Worm (Caenorhabditis elegans) whole organism, L4 larva: Measurements from ENCODE around the gene cest-17.

Experiments used
- D1046.2 ChIP-seq: fragments of 200-800 bp; sonication (Bioruptor generic); IDR thresholded peaks from 2 replicates; pipeline ENCODE4 v1.3.6; 2022; ENCODE audit warnings: missing genetic modification characterization, missing compliant biosample characterization
- F10B5.3 ChIP-seq: sonication (generic microtip); optimal IDR thresholded peaks from 2 replicates; lab custom pipeline; 2016; ENCODE audit warnings: mild to moderate bottlenecking, missing genetic modification characterization, missing compliant biosample characterization
- T20F7.1 ChIP-seq: fragments of 200-800 bp; sonication (Bioruptor generic); optimal IDR thresholded peaks from 2 replicates; lab custom pipeline; 2018; ENCODE audit warnings: mild to moderate bottlenecking, missing genetic modification characterization, missing compliant biosample characterization
- T26A8.4 ChIP-seq: fragments of 200-800 bp; sonication (Bioruptor generic); IDR thresholded peaks from 2 replicates; pipeline ENCODE4 v1.3.6; 2022; ENCODE audit warnings: missing genetic modification characterization, missing compliant biosample characterization
- Y5F2A.4 ChIP-seq: fragments of 200-800 bp; sonication (Bioruptor generic); optimal IDR thresholded peaks from 2 replicates; lab custom pipeline; 2018; ENCODE audit warnings: mild to moderate bottlenecking, missing genetic modification characterization, missing compliant biosample characterization
- Y75B8A.6 ChIP-seq: fragments of 200-800 bp; sonication (Bioruptor generic); IDR thresholded peaks from 2 replicates; pipeline ENCODE4 v1.3.6; 2022; ENCODE audit warnings: missing genetic modification reagents, missing genetic modification characterization, missing compliant biosample characterization
- aha-1 ChIP-seq: fragments of 150-350 bp; peaks from one replicate; lab custom pipeline; 2014; ENCODE audit warnings: missing biosample characterization, missing genetic modification characterization
- ama-1 ChIP-seq: fragments of 150-350 bp; optimal IDR thresholded peaks from 2 replicates; lab custom pipeline; 2014; ENCODE audit warnings: inconsistent platforms, mixed read lengths
- attf-4 ChIP-seq: sonication (generic microtip); optimal IDR thresholded peaks from 3 replicates; lab custom pipeline; 2017; ENCODE audit warnings: missing biosample characterization, missing genetic modification characterization
- ceh-20 ChIP-seq: fragments of 200-800 bp; sonication (Bioruptor generic); IDR thresholded peaks from 2 replicates; pipeline ENCODE4 v1.3.6; 2022; ENCODE audit warnings: missing genetic modification reagents, missing genetic modification characterization, missing compliant biosample characterization
- ceh-32 ChIP-seq: sonication (generic microtip); optimal IDR thresholded peaks from 2 replicates; lab custom pipeline; 2016; ENCODE audit warnings: mild to moderate bottlenecking, missing genetic modification characterization, missing compliant biosample characterization; ENCODE audit not compliant: poor library complexity
- ceh-44 ChIP-seq: fragments of 200-800 bp; sonication (Bioruptor generic); IDR thresholded peaks from 2 replicates; pipeline ENCODE4 v1.3.6; 2022; ENCODE audit warnings: missing genetic modification reagents, missing genetic modification characterization, missing compliant biosample characterization
- daf-16 ChIP-seq, 3 experiments: sonication (generic microtip); optimal IDR thresholded peaks; 2 replicates each; lab custom pipeline; 2016 to 2017; ENCODE audit warnings: missing genetic modification characterization in 3 of 3, missing genetic modification reagents in 3 of 3, mild to moderate bottlenecking in 2 of 3, missing compliant biosample characterization in 2 of 3, missing biosample characterization in 1 of 3, moderate library complexity in 1 of 3
- dmd-6 ChIP-seq: fragments of 200-800 bp; sonication (Bioruptor generic); IDR thresholded peaks from 2 replicates; pipeline ENCODE4 v1.3.6; 2022; ENCODE audit warnings: missing genetic modification reagents, missing genetic modification characterization, missing compliant biosample characterization
- dmd-8 ChIP-seq: fragments of 200-800 bp; sonication (Bioruptor generic); IDR thresholded peaks from 2 replicates; pipeline ENCODE4 v1.3.6; 2022; ENCODE audit warnings: missing genetic modification characterization, missing compliant biosample characterization
- duxl-1 ChIP-seq: sonication (generic microtip); optimal IDR thresholded peaks from 2 replicates; lab custom pipeline; 2016; ENCODE audit warnings: mild to moderate bottlenecking, missing genetic modification characterization, moderate library complexity, missing compliant biosample characterization; ENCODE audit not compliant: poor library complexity
- dve-1 ChIP-seq: sonication (generic microtip); optimal IDR thresholded peaks from 2 replicates; lab custom pipeline; 2017; ENCODE audit warnings: antibody characterized with exemption, mild to moderate bottlenecking, missing genetic modification characterization, missing compliant biosample characterization; ENCODE audit not compliant: insufficient read depth
- fos-1 ChIP-seq: fragments of 150-350 bp; optimal IDR thresholded peaks from 2 replicates; lab custom pipeline; 2014; ENCODE audit warnings: missing biosample characterization, missing genetic modification characterization
- hlh-11 ChIP-seq: fragments of 200-800 bp; sonication (Bioruptor generic); optimal IDR thresholded peaks from 2 replicates; lab custom pipeline; 2018; ENCODE audit warnings: mild to moderate bottlenecking, missing genetic modification characterization, missing compliant biosample characterization
- hlh-30 ChIP-seq: sonication (generic microtip); optimal IDR thresholded peaks from 2 replicates; lab custom pipeline; 2017; ENCODE audit warnings: antibody characterized with exemption, mild to moderate bottlenecking, missing genetic modification characterization, missing compliant biosample characterization; ENCODE audit not compliant: insufficient read depth
- hmg-1.1 ChIP-seq: fragments of 200-800 bp; sonication (Bioruptor generic); IDR thresholded peaks from 2 replicates; pipeline ENCODE4 v1.3.6; 2022; ENCODE audit warnings: missing genetic modification reagents, missing genetic modification characterization, missing compliant biosample characterization
- jun-1 ChIP-seq: fragments of 150-350 bp; optimal IDR thresholded peaks from 2 replicates; lab custom pipeline; 2014; ENCODE audit warnings: missing biosample characterization, missing genetic modification reagents, missing genetic modification characterization
- lim-7 ChIP-seq: fragments of 200-800 bp; sonication (Bioruptor generic); IDR thresholded peaks from 2 replicates; pipeline ENCODE4 v1.3.6; 2022; ENCODE audit warnings: missing genetic modification characterization, missing compliant biosample characterization
- lin-1 ChIP-seq: fragments of 200-800 bp; sonication (Bioruptor generic); IDR thresholded peaks from 2 replicates; pipeline ENCODE4 v1.3.6; 2022; ENCODE audit warnings: missing genetic modification reagents, missing genetic modification characterization, missing compliant biosample characterization
- lin-13 ChIP-seq: fragments of 150-350 bp; optimal IDR thresholded peaks from 2 replicates; lab custom pipeline; 2014; ENCODE audit warnings: missing biosample characterization, missing genetic modification reagents, missing genetic modification characterization
- lin-38 ChIP-seq: fragments of 200-800 bp; sonication (Bioruptor generic); IDR thresholded peaks from 2 replicates; pipeline ENCODE4 v1.3.6; 2022; ENCODE audit warnings: missing genetic modification reagents, missing genetic modification characterization, missing compliant biosample characterization
- lin-39 ChIP-seq: fragments of 150-350 bp; optimal IDR thresholded peaks from 2 replicates; lab custom pipeline; 2014; ENCODE audit warnings: missing biosample characterization, missing genetic modification reagents, missing genetic modification characterization
- lsy-2 ChIP-seq, 2 experiments: fragments of 150-350 bp in 1 of 2; sonication (generic microtip) in 1 of 2; optimal IDR thresholded peaks; 2 replicates each; lab custom pipeline; 2014 to 2017; ENCODE audit warnings: missing biosample characterization in 2 of 2, missing genetic modification characterization in 2 of 2
- madf-9 ChIP-seq: fragments of 200-800 bp; sonication (Bioruptor generic); conservative IDR thresholded peaks from 2 replicates; pipeline ENCODE4 v1.3.6; 2022; ENCODE audit warnings: missing genetic modification reagents, missing genetic modification characterization, missing compliant biosample characterization
- mdl-1 ChIP-seq, 2 experiments: fragments of 150-350 bp in 1 of 2; sonication (generic microtip) in 1 of 2; optimal IDR thresholded peaks; 2 replicates each; lab custom pipeline; 2014 to 2017; ENCODE audit warnings: missing biosample characterization in 2 of 2, missing genetic modification characterization in 2 of 2
- mep-1 ChIP-seq: fragments of 150-350 bp; sonication (generic microtip); optimal IDR thresholded peaks from 3 replicates; lab custom pipeline; 2014; ENCODE audit warnings: missing biosample characterization, missing genetic modification characterization
- mxl-2 ChIP-seq: fragments of 200-800 bp; sonication (Bioruptor generic); conservative IDR thresholded peaks from 2 replicates; pipeline ENCODE4 v1.3.6; 2022; ENCODE audit warnings: missing genetic modification reagents, missing genetic modification characterization, missing compliant biosample characterization
- mxl-3 ChIP-seq: fragments of 200-800 bp; sonication (Bioruptor generic); optimal IDR thresholded peaks from 2 replicates; lab custom pipeline; 2018; ENCODE audit warnings: mild to moderate bottlenecking, missing genetic modification characterization, missing compliant biosample characterization
- nhr-10 ChIP-seq: fragments of 150-350 bp; optimal IDR thresholded peaks from 2 replicates; lab custom pipeline; 2014; ENCODE audit warnings: missing biosample characterization, missing genetic modification characterization
- nhr-237 ChIP-seq: sonication (generic microtip); optimal IDR thresholded peaks from 2 replicates; lab custom pipeline; 2017; ENCODE audit warnings: missing biosample characterization, missing genetic modification characterization
- nhr-28 ChIP-seq: fragments of 150-350 bp; optimal IDR thresholded peaks from 2 replicates; lab custom pipeline; 2014; ENCODE audit warnings: missing biosample characterization, missing genetic modification characterization
- nhr-6 ChIP-seq: fragments of 150-350 bp; optimal IDR thresholded peaks from 2 replicates; lab custom pipeline; 2014; ENCODE audit warnings: missing biosample characterization, missing genetic modification characterization
- php-3 ChIP-seq: fragments of 200-800 bp; sonication (Bioruptor generic); IDR thresholded peaks from 2 replicates; pipeline ENCODE4 v1.3.6; 2022; ENCODE audit warnings: missing genetic modification reagents, missing genetic modification characterization, missing compliant biosample characterization
- saeg-2 ChIP-seq: fragments of 200-800 bp; sonication (Bioruptor generic); IDR thresholded peaks from 2 replicates; pipeline ENCODE4 v1.3.6; 2022; ENCODE audit warnings: missing genetic modification reagents, missing genetic modification characterization, missing compliant biosample characterization
- unc-62 ChIP-seq, 3 experiments: fragments of 150-350 bp in 1 of 3; sonication (generic microtip); optimal IDR thresholded peaks in 2 of 3; peaks in 1 of 3; 1 replicate in 1 of 3; 2 replicates in 2 of 3; lab custom pipeline; 2014 to 2017; ENCODE audit warnings: missing biosample characterization in 3 of 3, missing genetic modification characterization in 3 of 3, missing genetic modification reagents in 3 of 3, missing genotype in 1 of 3
- zag-1 ChIP-seq: fragments of 150-350 bp; optimal IDR thresholded peaks from 2 replicates; lab custom pipeline; 2014; ENCODE audit warnings: missing biosample characterization, missing genetic modification characterization
- ztf-11 ChIP-seq: fragments of 150-350 bp; optimal IDR thresholded peaks from 2 replicates; lab custom pipeline; 2014; ENCODE audit warnings: missing biosample characterization, missing genetic modification characterization

Gene cest-17

ce11 chrV:8177349-8177748, 25.8 kb upstream of the cest-17 start, which contains the start of gene F20D6.9:
TSS of gene F20D6.9 (minus strand) at chrV:8177449.
- TF ChIP-seq dmd-8 (GFP tag; lab: Robert Waterston, UW): no peak
- TF ChIP-seq mep-1 (tag; lab: Kevin White, UChicago): no peak
- no peak for TF ChIP-seq attf-4 (tag; lab: Kevin White, UChicago)
- TF ChIP-seq aha-1 (tag; lab: Kevin White, UChicago): peak; percentile 26

ce11 chrV:8178279-8178678, 24.9 kb upstream of the cest-17 start:
- no peak for TF ChIP-seq fos-1
- TF ChIP-seq Y75B8A.6: no peak
- no peak for TF ChIP-seq ceh-32
- TF ChIP-seq duxl-1 (tag; lab: Kevin White, UChicago): no peak

- no peak for TF ChIP-seq ama-1 (lab: Kevin White, UChicago)
- no peak for TF ChIP-seq nhr-237 (tag; lab: Kevin White, UChicago)
- TF ChIP-seq nhr-10: no peak
- TF ChIP-seq dve-1 (tag; lab: Kevin White, UChicago): peak; percentile 64
- TF ChIP-seq hlh-30 (tag; lab: Kevin White, UChicago): peak; percentile 0
- TF ChIP-seq jun-1: no peak
- no peak for TF ChIP-seq lin-1 (GFP tag; lab: Robert Waterston, UW)
- peak; percentile 12 for TF ChIP-seq nhr-28 (tag; lab: Kevin White, UChicago)
- TF ChIP-seq madf-9: 0 out of 2 replicates have a peak, but pooled peaks have one; percentile 25
- no peak for TF ChIP-seq lin-39 (tag; lab: Kevin White, UChicago)
- 0 out of 2 replicates have a peak, but pooled peaks have one; percentile 66 for TF ChIP-seq D1046.2
- peak in 1 of 2 experiments; percentile 36 for TF ChIP-seq lsy-2 (tag; optimal IDR thresholded peaks at IDR 0.05; lab: Kevin White, UChicago)
- no peak for TF ChIP-seq aha-1 (tag; lab: Kevin White, UChicago)
- TF ChIP-seq hlh-11 (tag; lab: Kevin White, UChicago): peak; percentile 35
- no peak for TF ChIP-seq T26A8.4 (GFP tag; lab: Robert Waterston, UW)
- no peak for TF ChIP-seq saeg-2 (GFP tag; lab: Robert Waterston, UW)
- TF ChIP-seq zag-1 (tag; lab: Kevin White, UChicago): no peak
- TF ChIP-seq ceh-20 (GFP tag; lab: Robert Waterston, UW): 0 out of 2 replicates have a peak, but pooled peaks have one; percentile 15
- TF ChIP-seq ceh-44 (GFP tag; lab: Robert Waterston, UW): peak; percentile 62; the same call in 1 of the 2 replicates
- no peak for TF ChIP-seq unc-62 (GFP tag; optimal IDR thresholded peaks at IDR 0.05 in 1 of 2; lab: Kevin White, UChicago)
- no peak for TF ChIP-seq unc-62 (tag; optimal IDR thresholded peaks at IDR 0.05; lab: Kevin White, UChicago)
- TF ChIP-seq ztf-11 (tag; lab: Kevin White, UChicago): no peak
- TF ChIP-seq dmd-6 (GFP tag; lab: Robert Waterston, UW): peak; percentile 47; the same call in 1 of the 2 replicates
- TF ChIP-seq lim-7 (GFP tag; lab: Robert Waterston, UW): no peak
- TF ChIP-seq nhr-6 (tag; lab: Kevin White, UChicago): peak; percentile 62
- peak; percentile 51; the same call in 1 of the 2 replicates for TF ChIP-seq hmg-1.1 (GFP tag; lab: Robert Waterston, UW)
- no peak for TF ChIP-seq mxl-2 (GFP tag; lab: Robert Waterston, UW)
- TF ChIP-seq T20F7.1 (GFP tag; lab: Kevin White, UChicago): no peak
- TF ChIP-seq daf-16 (GFP tag; optimal IDR thresholded peaks at IDR 0.05; lab: Kevin White, UChicago): no peak
- peak; percentile 89 for TF ChIP-seq daf-16 (tag; optimal IDR thresholded peaks at IDR 0.05; lab: Kevin White, UChicago)
- TF ChIP-seq F10B5.3 (tag; lab: Kevin White, UChicago): no peak
- TF ChIP-seq lin-38: peak; percentile 89
- 0 out of 2 replicates have a peak, but pooled peaks have one; percentile 8 for TF ChIP-seq php-3 (GFP tag; lab: Robert Waterston, UW)
- peak; percentile 5 for TF ChIP-seq mxl-3 (GFP tag; lab: Kevin White, UChicago)
- TF ChIP-seq mdl-1 (tag; optimal IDR thresholded peaks at IDR 0.05; lab: Kevin White, UChicago): no peak
- peak; percentile 48 for TF ChIP-seq lin-13 (GFP tag; lab: Kevin White, UChicago)
- TF ChIP-seq Y5F2A.4 (GFP tag; lab: Kevin White, UChicago): no peak
These were observed 24.1 kb upstream of the cest-17 start, which contains the start of gene srp-7 for ce11 chrV:8178914-8179542. TSS of gene srp-7 (plus strand) at chrV:8179126.
